Worm (Caenorhabditis elegans): ENCODE results near the gene ZK1236.1.

The ZK1236.1 gene

DNA sequence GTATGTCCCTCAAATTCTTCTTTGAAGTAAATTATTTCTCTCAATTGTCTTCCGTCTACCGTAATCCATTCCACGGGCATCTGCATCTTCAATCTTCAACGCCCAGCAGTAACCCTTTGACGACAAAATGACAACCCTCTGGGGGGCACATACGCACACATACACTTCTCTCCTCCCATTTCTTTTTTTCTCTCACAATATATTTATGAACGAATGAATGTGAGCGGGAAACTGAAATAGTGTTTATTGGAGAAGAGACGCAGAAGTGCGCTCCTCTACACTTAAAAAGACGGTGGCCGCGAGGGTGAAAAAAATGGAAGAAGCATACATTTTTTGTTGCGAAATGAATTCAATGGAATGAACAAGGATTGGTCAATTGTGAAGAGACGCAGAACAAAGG, 17.1 kb upstream of the ZK1236.1 start (continued):
- TF ChIP-seq lag-1 (GFP tag; IDR thresholded peaks at IDR 0.05) (no peak), tbx-9 (tag; optimal IDR thresholded peaks at IDR 0.05; ENCODE audit: borderline replicate concordance) (no peak), snpc-4 (GFP tag; optimal IDR thresholded peaks at IDR 0.05) (no peak), snpc-4 (tag; optimal IDR thresholded peaks at IDR 0.05) (peak in 3 of 4 experiments; percentile 2 to 52 (median 18)), hsf-1 (GFP tag; IDR thresholded peaks at IDR 0.05) (no peak), ama-1 (optimal IDR thresholded peaks at IDR 0.05) (no peak), ama-1 (GFP tag; optimal IDR thresholded peaks at IDR 0.05) (no peak), sea-2 (GFP tag; IDR thresholded peaks at IDR 0.05) (no peak), F23B12.7 (tag; optimal IDR thresholded peaks at IDR 0.05; ENCODE audit: insufficient read depth) (peak; percentile 13), xnd-1 (tag; optimal IDR thresholded peaks at IDR 0.05) (no peak), snpc-3.4 (tag; optimal IDR thresholded peaks at IDR 0.05) (no peak), lin-35 (GFP tag; optimal IDR thresholded peaks at IDR 0.05) (peak in 1 of 3 experiments; percentile 48), aptf-2 (GFP tag; conservative IDR thresholded peaks at IDR 0.05) (no peak), let-526 (GFP tag; IDR thresholded peaks at IDR 0.05) (no peak), snpc-1.3 (tag; optimal IDR thresholded peaks at IDR 0.05; ENCODE audit: insufficient read depth) (peak; percentile 11), F37B4.10 (GFP tag; IDR thresholded peaks at IDR 0.05) (no peak), akir-1 (GFP tag; optimal IDR thresholded peaks at IDR 0.05) (no peak), tlf-1 (GFP tag; optimal IDR thresholded peaks at IDR 0.05) (no peak), cebp-2 (GFP tag; IDR thresholded peaks at IDR 0.05) (no peak), nfya-1 (tag; optimal IDR thresholded peaks at IDR 0.05; ENCODE audit: borderline replicate concordance, insufficient read depth) (no peak), bed-1 (GFP tag; IDR thresholded peaks at IDR 0.05) (no peak), attf-6 (GFP tag; IDR thresholded peaks at IDR 0.05) (no peak), K12H6.12 (tag; optimal IDR thresholded peaks at IDR 0.05) (peak; percentile 67), ceh-27 (GFP tag; optimal IDR thresholded peaks at IDR 0.05) (peak; percentile 35), Y53G8AR.9 (GFP tag; conservative IDR thresholded peaks at IDR 0.05) (no peak), egl-44 (GFP tag; IDR thresholded peaks at IDR 0.05) (no peak), ceh-79 (tag; optimal IDR thresholded peaks at IDR 0.05) (no peak), gei-17 (GFP tag; optimal IDR thresholded peaks at IDR 0.05) (no peak), nhr-120 (GFP tag; IDR thresholded peaks at IDR 0.05) (no peak), bed-2 (GFP tag; IDR thresholded peaks at IDR 0.05) (no peak), C17E4.6 (GFP tag; IDR thresholded peaks at IDR 0.05) (no peak), somi-1 (GFP tag; optimal IDR thresholded peaks at IDR 0.05) (no peak), ets-4 (GFP tag; optimal IDR thresholded peaks at IDR 0.05) (no peak), hmg-1.2 (GFP tag; IDR thresholded peaks at IDR 0.05) (peak; percentile 78), pha-4 (tag; optimal IDR thresholded peaks at IDR 0.05) (peak; percentile 56), lsl-1 (GFP tag; optimal IDR thresholded peaks at IDR 0.05) (no peak), repo-1 (tag; optimal IDR thresholded peaks at IDR 0.05) (no peak), tbp1 (GFP tag; optimal IDR thresholded peaks at IDR 0.05) (peak; percentile 37), chd-7 (tag; optimal IDR thresholded peaks at IDR 0.05) (no peak), rpc-1 (optimal IDR thresholded peaks at IDR 0.05) (no peak), rpc-1 (tag; optimal IDR thresholded peaks at IDR 0.05) (no peak), F39B2.1 (GFP tag; IDR thresholded peaks at IDR 0.05) (no peak), B0035.1 (tag; optimal IDR thresholded peaks at IDR 0.05) (no peak), hmg-20 (GFP tag; IDR thresholded peaks at IDR 0.05) (no peak), F33H1.4 (GFP tag; IDR thresholded peaks at IDR 0.05) (no peak), ztf-25 (GFP tag; IDR thresholded peaks at IDR 0.05) (no peak), fkh-3 (tag; optimal IDR thresholded peaks at IDR 0.05) (no peak), hlh-12 (tag; optimal IDR thresholded peaks at IDR 0.05) (no peak), madf-3 (GFP tag; IDR thresholded peaks at IDR 0.05) (no peak), F57C9.4 (tag; optimal IDR thresholded peaks at IDR 0.05) (no peak)

All from whole organism, young adult.